Worm (Caenorhabditis elegans) whole organism, L2 larva: ENCODE measurements around the gene srh-207.

Experiments used
- F13H6.1 ChIP-seq: sonication (generic microtip); optimal IDR thresholded peaks from 2 replicates; lab custom pipeline; 2016; ENCODE audit warnings: missing genetic modification characterization, missing compliant biosample characterization
- R02D3.7 ChIP-seq: fragments of 150-350 bp; optimal IDR thresholded peaks from 2 replicates; lab custom pipeline; 2014; ENCODE audit warnings: missing biosample characterization, missing genetic modification characterization
- Y55F3AM.14 ChIP-seq: fragments of 200-800 bp; sonication (Bioruptor generic); optimal IDR thresholded peaks from 2 replicates; lab custom pipeline; 2018; ENCODE audit warnings: mild to moderate bottlenecking, missing genetic modification characterization, missing compliant biosample characterization
- alr-1 ChIP-seq: fragments of 150-350 bp; optimal IDR thresholded peaks from 2 replicates; lab custom pipeline; 2014; ENCODE audit warnings: missing biosample characterization, missing genetic modification characterization
- ama-1 ChIP-seq: fragments of 150-350 bp; optimal IDR thresholded peaks from 2 replicates; lab custom pipeline; 2018; ENCODE audit warnings: inconsistent platforms
- ceh-16 ChIP-seq: fragments of 150-350 bp; optimal IDR thresholded peaks from 2 replicates; lab custom pipeline; 2014; ENCODE audit warnings: missing biosample characterization, missing genetic modification characterization
- ceh-82 ChIP-seq: fragments of 150-350 bp; optimal IDR thresholded peaks from 2 replicates; lab custom pipeline; 2014; ENCODE audit warnings: missing biosample characterization, missing genetic modification characterization
- crh-2 ChIP-seq: sonication (generic microtip); optimal IDR thresholded peaks from 2 replicates; lab custom pipeline; 2017; ENCODE audit warnings: missing biosample characterization, missing genetic modification characterization
- dmd-4 ChIP-seq: sonication (generic microtip); optimal IDR thresholded peaks from 2 replicates; lab custom pipeline; 2017; ENCODE audit warnings: missing biosample characterization, missing genetic modification characterization
- elt-1 ChIP-seq: fragments of 150-350 bp; optimal IDR thresholded peaks from 2 replicates; lab custom pipeline; 2014; ENCODE audit warnings: missing biosample characterization, missing genetic modification characterization
- elt-3 ChIP-seq: sonication (generic microtip); optimal IDR thresholded peaks from 2 replicates; lab custom pipeline; 2017; ENCODE audit warnings: missing biosample characterization, missing genetic modification characterization
- fos-1 ChIP-seq: fragments of 150-350 bp; optimal IDR thresholded peaks from 2 replicates; lab custom pipeline; 2014; ENCODE audit warnings: missing biosample characterization, missing genetic modification characterization
- gmeb-1 ChIP-seq: fragments of 150-350 bp; optimal IDR thresholded peaks from 2 replicates; lab custom pipeline; 2014; ENCODE audit warnings: missing biosample characterization, missing genetic modification characterization
- lin-11 ChIP-seq: fragments of 150-350 bp; sonication (generic microtip); optimal IDR thresholded peaks from 2 replicates; lab custom pipeline; 2014; ENCODE audit warnings: missing biosample characterization, missing genetic modification characterization, inconsistent platforms, mixed read lengths
- lin-13 ChIP-seq: fragments of 150-350 bp; optimal IDR thresholded peaks from 2 replicates; lab custom pipeline; 2014; ENCODE audit warnings: missing biosample characterization, missing genetic modification reagents, missing genetic modification characterization
- mdl-1 ChIP-seq, 2 experiments: fragments of 150-350 bp in 1 of 2; sonication (generic microtip) in 1 of 2; optimal IDR thresholded peaks; 2 replicates each; lab custom pipeline; 2017; ENCODE audit warnings: missing biosample characterization in 2 of 2, missing genetic modification characterization in 2 of 2
- nhr-11 ChIP-seq: fragments of 150-350 bp; optimal IDR thresholded peaks from 2 replicates; lab custom pipeline; 2014; ENCODE audit warnings: missing biosample characterization, missing genetic modification characterization
- nhr-129 ChIP-seq: fragments of 150-350 bp; optimal IDR thresholded peaks from 2 replicates; lab custom pipeline; 2014; ENCODE audit warnings: missing biosample characterization, missing genetic modification characterization
- nhr-21 ChIP-seq: fragments of 150-350 bp; optimal IDR thresholded peaks from 2 replicates; lab custom pipeline; 2014; ENCODE audit warnings: missing biosample characterization, missing genetic modification characterization
- nhr-25 ChIP-seq: fragments of 150-350 bp; sonication (generic microtip); optimal IDR thresholded peaks from 3 replicates; lab custom pipeline; 2014; ENCODE audit warnings: missing biosample characterization, missing genetic modification characterization
- nhr-6 ChIP-seq: fragments of 150-350 bp; optimal IDR thresholded peaks from 2 replicates; lab custom pipeline; 2014; ENCODE audit warnings: missing biosample characterization, missing genetic modification characterization
- skn-1 ChIP-seq: sonication (generic microtip); optimal IDR thresholded peaks from 2 replicates; lab custom pipeline; 2017; ENCODE audit warnings: missing biosample characterization, missing genetic modification characterization
- snpc-4 ChIP-seq: fragments of 150-350 bp; optimal IDR thresholded peaks from 2 replicates; lab custom pipeline; 2014; ENCODE audit warnings: missing biosample characterization, missing genetic modification characterization
- unc-39 ChIP-seq: fragments of 150-350 bp; optimal IDR thresholded peaks from 2 replicates; lab custom pipeline; 2014; ENCODE audit warnings: missing biosample characterization, missing genetic modification characterization
- ztf-1 ChIP-seq: fragments of 200-800 bp; sonication (Bioruptor generic); conservative IDR thresholded peaks from 2 replicates; pipeline ENCODE4 v1.3.6; 2022; ENCODE audit warnings: missing genetic modification characterization, missing compliant biosample characterization
- ztf-11 ChIP-seq: sonication (generic microtip); optimal IDR thresholded peaks from 2 replicates; lab custom pipeline; 2017; ENCODE audit warnings: missing biosample characterization, missing genetic modification characterization
- ztf-4 ChIP-seq: fragments of 150-350 bp; optimal IDR thresholded peaks from 2 replicates; lab custom pipeline; 2014; ENCODE audit warnings: missing biosample characterization, missing genetic modification characterization

Gene srh-207

DNA sequence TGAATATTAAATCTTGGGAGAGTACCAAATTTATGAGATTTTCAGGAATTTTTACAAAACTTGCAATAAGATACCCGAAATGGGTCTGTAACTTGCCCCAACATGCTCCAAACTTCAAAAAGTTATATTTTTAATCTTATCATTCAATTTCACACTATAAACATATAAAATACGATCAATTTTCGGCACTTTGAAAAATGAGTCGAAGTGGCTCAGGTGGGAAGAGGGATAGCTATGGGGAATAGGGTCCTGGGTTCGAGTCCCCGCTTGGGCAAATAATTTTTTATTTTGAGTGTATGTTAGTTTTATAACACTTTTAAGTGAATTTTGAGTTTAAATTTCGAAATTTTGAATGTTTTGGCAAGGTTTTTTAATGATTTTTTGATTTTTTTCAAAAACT, 39.0 kb downstream of the srh-207 start:
- no peak for TF ChIP-seq elt-1 (tag; lab: Kevin White, UChicago)
- TF ChIP-seq ztf-11 (tag; lab: Kevin White, UChicago), result no peak

DNA sequence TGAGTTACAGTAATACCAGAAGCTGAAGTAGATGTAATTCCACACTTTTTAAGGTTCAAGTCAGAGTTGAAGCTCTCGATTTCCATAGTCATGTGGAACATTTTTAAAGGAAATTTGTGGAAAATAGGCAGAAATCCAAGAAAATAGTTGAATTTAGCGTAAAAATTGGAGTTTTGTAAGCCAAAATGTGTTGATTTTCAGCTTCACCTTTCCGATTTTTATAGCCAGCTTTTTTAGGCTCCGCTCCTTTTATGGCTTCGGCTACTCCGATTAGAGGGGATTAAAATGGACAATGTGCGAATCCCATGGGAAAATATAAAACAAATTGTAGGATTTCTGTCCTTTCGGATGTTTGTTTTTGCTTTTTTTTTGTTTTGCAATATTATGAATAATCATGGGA, 41.7 kb downstream of the srh-207 start, which contains the start of gene C08E8.6:
TSS of gene C08E8.6 (minus strand) at position 101 of the 400 bp plus-strand sequence.
- TF ChIP-seq elt-3 (tag; lab: Kevin White, UChicago) (no peak), nhr-11 (tag; lab: Kevin White, UChicago) (no peak), nhr-21 (tag; lab: Kevin White, UChicago) (no peak)

- no peak for TF ChIP-seq R02D3.7 (tag; lab: Kevin White, UChicago)
- no peak for TF ChIP-seq lin-13
- TF ChIP-seq snpc-4 (tag; lab: Kevin White, UChicago), result no peak
- no peak for TF ChIP-seq skn-1 (tag; lab: Kevin White, UChicago)
- no peak for TF ChIP-seq mdl-1 (tag; optimal IDR thresholded peaks at IDR 0.05; lab: Kevin White, UChicago)
- no peak for TF ChIP-seq Y55F3AM.14 (GFP tag; lab: Kevin White, UChicago)
- TF ChIP-seq dmd-4 (tag; lab: Kevin White, UChicago), result no peak
- TF ChIP-seq nhr-6 (tag; lab: Kevin White, UChicago), result no peak
- no peak for TF ChIP-seq crh-2 (tag; lab: Kevin White, UChicago)
- no peak for TF ChIP-seq ztf-4 (tag; lab: Kevin White, UChicago)
- TF ChIP-seq, all 48 proteins: peak for 0
Measured at ce11 chrV:18364558-18364957, 45.5 kb downstream of the srh-207 start, which contains the start of gene C08E8.9. TSS of gene C08E8.9 (plus strand) at chrV:18364858.

DNA sequence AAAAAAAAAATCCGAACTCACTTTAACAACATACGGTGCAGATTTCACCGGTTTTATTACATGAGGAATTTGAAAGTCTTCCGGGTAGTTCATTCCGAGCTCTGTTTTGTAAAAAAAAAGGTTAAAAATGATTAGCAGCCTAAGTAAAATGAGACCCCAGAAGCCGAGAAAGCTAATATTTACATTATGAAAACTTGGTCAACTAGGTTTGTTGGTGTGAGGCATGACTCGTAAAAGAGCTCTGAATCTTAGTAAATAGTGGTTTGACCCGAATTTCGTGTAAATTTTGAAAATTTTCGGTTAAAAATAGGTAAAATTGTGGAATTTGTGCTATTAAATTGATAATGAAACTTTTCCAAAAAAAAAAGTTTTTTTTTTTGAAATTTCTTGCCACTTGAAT, 47.6 kb downstream of the srh-207 start, which contains the start of gene C08E8.1:
TSS of gene C08E8.1 (minus strand) at position 101 of the 400 bp plus-strand sequence.
- TF ChIP-seq nhr-129 (tag; lab: Kevin White, UChicago), result no peak
- no peak for TF ChIP-seq ceh-82 (tag; lab: Kevin White, UChicago)
- TF ChIP-seq crh-2 (tag; lab: Kevin White, UChicago), result no peak
- TF ChIP-seq snpc-4 (tag; lab: Kevin White, UChicago), result no peak
- TF ChIP-seq R02D3.7 (tag; lab: Kevin White, UChicago), result no peak
- no peak for TF ChIP-seq lin-11
- no peak for TF ChIP-seq fos-1 (tag; lab: Kevin White, UChicago)
- no peak for TF ChIP-seq elt-1 (tag; lab: Kevin White, UChicago)
- TF ChIP-seq, all 48 proteins: peak for 0

ce11 chrV:18359888-18360287, 50.2 kb downstream of the srh-207 start, which contains the start of gene C08E8.5:
TSS of gene C08E8.5 (minus strand) at chrV:18359988.
- TF ChIP-seq elt-3 (tag; lab: Kevin White, UChicago) (no peak), ztf-11 (tag; lab: Kevin White, UChicago) (no peak), ama-1 (no peak), alr-1 (no peak), unc-39 (tag; lab: Kevin White, UChicago) (no peak), R02D3.7 (tag; lab: Kevin White, UChicago) (no peak), nhr-129 (tag; lab: Kevin White, UChicago) (no peak), F13H6.1 (tag; lab: Kevin White, UChicago) (no peak), nhr-21 (tag; lab: Kevin White, UChicago) (no peak), ceh-16 (no peak), lin-13 (no peak), skn-1 (tag; lab: Kevin White, UChicago) (no peak), nhr-25 (tag; lab: Kevin White, UChicago) (no peak), ceh-82 (tag; lab: Kevin White, UChicago) (no peak), ztf-1 (GFP tag; lab: Robert Waterston, UW) (no peak), Y55F3AM.14 (GFP tag; lab: Kevin White, UChicago) (no peak), gmeb-1 (no peak)
